Worm (Caenorhabditis elegans) whole organism, L4 larva: ENCODE measurements around the gene ech-9.

Experiments
- T20F7.1 ChIP-seq: fragments of 200-800 bp; sonication (Bioruptor generic); optimal IDR thresholded peaks from 2 replicates; lab custom pipeline; 2018; ENCODE audit warnings: mild to moderate bottlenecking, missing genetic modification characterization, missing compliant biosample characterization
- Y105C5A.15 ChIP-seq: fragments of 200-800 bp; sonication (Bioruptor generic); IDR thresholded peaks from 2 replicates; pipeline ENCODE4 v1.3.6; 2022; ENCODE audit warnings: missing genetic modification characterization, missing compliant biosample characterization
- Y48G9A.11 ChIP-seq: fragments of 200-800 bp; sonication (Bioruptor generic); IDR thresholded peaks from 2 replicates; pipeline ENCODE4 v1.3.6; 2022; ENCODE audit warnings: missing genetic modification reagents, missing genetic modification characterization, missing compliant biosample characterization
- ZK337.2 ChIP-seq: fragments of 200-800 bp; sonication (Bioruptor generic); IDR thresholded peaks from 2 replicates; pipeline ENCODE4 v1.3.6; 2022; ENCODE audit warnings: missing genetic modification reagents, missing genetic modification characterization, missing compliant biosample characterization
- aha-1 ChIP-seq: fragments of 150-350 bp; peaks from one replicate; lab custom pipeline; 2014; ENCODE audit warnings: missing biosample characterization, missing genetic modification characterization
- ama-1 ChIP-seq: fragments of 150-350 bp; optimal IDR thresholded peaks from 2 replicates; lab custom pipeline; 2014; ENCODE audit warnings: inconsistent platforms, mixed read lengths
- arid-1 ChIP-seq: fragments of 200-800 bp; sonication (Bioruptor generic); conservative IDR thresholded peaks from 2 replicates; pipeline ENCODE4 v1.3.6; 2022; ENCODE audit warnings: missing genetic modification reagents, missing genetic modification characterization, missing compliant biosample characterization
- ceh-28 ChIP-seq: fragments of 150-350 bp; optimal IDR thresholded peaks from 2 replicates; lab custom pipeline; 2014; ENCODE audit warnings: missing biosample characterization, missing genetic modification reagents, missing genetic modification characterization
- ceh-32 ChIP-seq: sonication (generic microtip); optimal IDR thresholded peaks from 2 replicates; lab custom pipeline; 2016; ENCODE audit warnings: mild to moderate bottlenecking, missing genetic modification characterization, missing compliant biosample characterization; ENCODE audit not compliant: poor library complexity
- ceh-62 ChIP-seq: sonication (generic microtip); optimal IDR thresholded peaks from 2 replicates; lab custom pipeline; 2017; ENCODE audit warnings: missing biosample characterization, missing genetic modification characterization
- ceh-82 ChIP-seq: sonication (generic microtip); optimal IDR thresholded peaks from 2 replicates; lab custom pipeline; 2017; ENCODE audit warnings: missing biosample characterization, missing genetic modification characterization
- ces-1 ChIP-seq: fragments of 150-350 bp; sonication (generic microtip); optimal IDR thresholded peaks from 4 replicates; lab custom pipeline; 2014; ENCODE audit warnings: missing biosample characterization, missing genetic modification reagents, missing genetic modification characterization
- daf-12 ChIP-seq: fragments of 150-350 bp; optimal IDR thresholded peaks from 2 replicates; lab custom pipeline; 2014; ENCODE audit warnings: missing biosample characterization, missing genetic modification reagents, missing genetic modification characterization
- daf-16 ChIP-seq, 3 experiments: sonication (generic microtip); optimal IDR thresholded peaks; 2 replicates each; lab custom pipeline; 2016 to 2017; ENCODE audit warnings: missing genetic modification characterization in 3 of 3, missing genetic modification reagents in 3 of 3, mild to moderate bottlenecking in 2 of 3, missing compliant biosample characterization in 2 of 3, missing biosample characterization in 1 of 3, moderate library complexity in 1 of 3
- dmd-6 ChIP-seq: fragments of 200-800 bp; sonication (Bioruptor generic); IDR thresholded peaks from 2 replicates; pipeline ENCODE4 v1.3.6; 2022; ENCODE audit warnings: missing genetic modification reagents, missing genetic modification characterization, missing compliant biosample characterization
- dmd-8 ChIP-seq: fragments of 200-800 bp; sonication (Bioruptor generic); IDR thresholded peaks from 2 replicates; pipeline ENCODE4 v1.3.6; 2022; ENCODE audit warnings: missing genetic modification characterization, missing compliant biosample characterization
- dpl-1 ChIP-seq: fragments of 150-350 bp; optimal IDR thresholded peaks from 2 replicates; lab custom pipeline; 2014; ENCODE audit warnings: missing biosample characterization, missing genetic modification reagents, missing genetic modification characterization
- gei-8 ChIP-seq: fragments of 200-800 bp; sonication (Bioruptor generic); optimal IDR thresholded peaks from 2 replicates; lab custom pipeline; 2018; ENCODE audit warnings: mild to moderate bottlenecking, missing genetic modification characterization, missing compliant biosample characterization
- hlh-11 ChIP-seq: fragments of 200-800 bp; sonication (Bioruptor generic); optimal IDR thresholded peaks from 2 replicates; lab custom pipeline; 2018; ENCODE audit warnings: mild to moderate bottlenecking, missing genetic modification characterization, missing compliant biosample characterization
- hlh-30 ChIP-seq: sonication (generic microtip); optimal IDR thresholded peaks from 2 replicates; lab custom pipeline; 2017; ENCODE audit warnings: antibody characterized with exemption, mild to moderate bottlenecking, missing genetic modification characterization, missing compliant biosample characterization; ENCODE audit not compliant: insufficient read depth
- hmg-1.1 ChIP-seq: fragments of 200-800 bp; sonication (Bioruptor generic); IDR thresholded peaks from 2 replicates; pipeline ENCODE4 v1.3.6; 2022; ENCODE audit warnings: missing genetic modification reagents, missing genetic modification characterization, missing compliant biosample characterization
- lin-15B ChIP-seq: fragments of 150-350 bp; sonication (generic microtip); optimal IDR thresholded peaks from 3 replicates; lab custom pipeline; 2014; ENCODE audit warnings: missing biosample characterization, missing genetic modification characterization
- lsy-2 ChIP-seq, 2 experiments: fragments of 150-350 bp in 1 of 2; sonication (generic microtip) in 1 of 2; optimal IDR thresholded peaks; 2 replicates each; lab custom pipeline; 2014 to 2017; ENCODE audit warnings: missing biosample characterization in 2 of 2, missing genetic modification characterization in 2 of 2
- madf-5 ChIP-seq, 2 experiments: fragments of 200-800 bp; sonication (Bioruptor generic); IDR thresholded peaks; 2 replicates each; pipeline ENCODE4 v1.3.6; 2022; ENCODE audit warnings: missing compliant biosample characterization in 2 of 2, missing genetic modification characterization in 2 of 2
- mes-2 ChIP-seq: sonication (generic microtip); optimal IDR thresholded peaks from 2 replicates; lab custom pipeline; 2016; ENCODE audit warnings: missing genotype, mild to moderate bottlenecking, missing genetic modification characterization, missing compliant biosample characterization; ENCODE audit not compliant: poor library complexity, severe bottlenecking
- mxl-3 ChIP-seq: fragments of 200-800 bp; sonication (Bioruptor generic); optimal IDR thresholded peaks from 2 replicates; lab custom pipeline; 2018; ENCODE audit warnings: mild to moderate bottlenecking, missing genetic modification characterization, missing compliant biosample characterization
- nhr-10 ChIP-seq: fragments of 150-350 bp; optimal IDR thresholded peaks from 2 replicates; lab custom pipeline; 2014; ENCODE audit warnings: missing biosample characterization, missing genetic modification characterization
- nhr-102 ChIP-seq: sonication (generic microtip); optimal IDR thresholded peaks from 2 replicates; lab custom pipeline; 2016; ENCODE audit warnings: mild to moderate bottlenecking, missing genetic modification characterization, moderate library complexity, missing compliant biosample characterization
- nhr-11 ChIP-seq: fragments of 150-350 bp; optimal IDR thresholded peaks from 2 replicates; lab custom pipeline; 2014; ENCODE audit warnings: missing biosample characterization, missing genetic modification characterization
- nhr-25 ChIP-seq: sonication (generic microtip); optimal IDR thresholded peaks from 2 replicates; lab custom pipeline; 2017; ENCODE audit warnings: missing genetic modification characterization, mild to moderate bottlenecking, missing compliant biosample characterization, antibody characterized with exemption, moderate library complexity, borderline replicate concordance; ENCODE audit not compliant: insufficient read depth
- nhr-28 ChIP-seq: fragments of 150-350 bp; optimal IDR thresholded peaks from 2 replicates; lab custom pipeline; 2014; ENCODE audit warnings: missing biosample characterization, missing genetic modification characterization
- nhr-48 ChIP-seq: sonication (generic microtip); optimal IDR thresholded peaks from 2 replicates; lab custom pipeline; 2016; ENCODE audit warnings: mild to moderate bottlenecking, missing genetic modification characterization, missing compliant biosample characterization
- nhr-6 ChIP-seq: fragments of 150-350 bp; optimal IDR thresholded peaks from 2 replicates; lab custom pipeline; 2014; ENCODE audit warnings: missing biosample characterization, missing genetic modification characterization
- nhr-76 ChIP-seq: fragments of 150-350 bp; optimal IDR thresholded peaks from 2 replicates; lab custom pipeline; 2014; ENCODE audit warnings: missing biosample characterization, missing genetic modification characterization
- pha-4 ChIP-seq, 2 experiments: fragments of 150-350 bp in 1 of 2; fragments of 200-800 bp in 1 of 2; sonication (Bioruptor generic) in 1 of 2; IDR thresholded peaks in 1 of 2; optimal IDR thresholded peaks in 1 of 2; 2 replicates each; pipeline versions ENCODE4 v1.3.6 to Lab custom; 2014 to 2022; ENCODE audit warnings: missing genetic modification characterization in 2 of 2, missing genetic modification reagents in 2 of 2, missing biosample characterization in 1 of 2, missing compliant biosample characterization in 1 of 2
- php-3 ChIP-seq: fragments of 200-800 bp; sonication (Bioruptor generic); IDR thresholded peaks from 2 replicates; pipeline ENCODE4 v1.3.6; 2022; ENCODE audit warnings: missing genetic modification reagents, missing genetic modification characterization, missing compliant biosample characterization
- rbr-2 ChIP-seq: sonication (generic microtip); optimal IDR thresholded peaks from 2 replicates; lab custom pipeline; 2016; ENCODE audit warnings: missing genotype, missing genetic modification characterization, missing compliant biosample characterization
- snpc-1.2 ChIP-seq: fragments of 200-800 bp; sonication (Bioruptor generic); IDR thresholded peaks from 2 replicates; pipeline ENCODE4 v1.3.6; 2022; ENCODE audit warnings: missing genetic modification reagents, missing genetic modification characterization, missing compliant biosample characterization
- spr-1 ChIP-seq: sonication (generic microtip); optimal IDR thresholded peaks from 2 replicates; lab custom pipeline; 2016; ENCODE audit warnings: mild to moderate bottlenecking, missing genetic modification characterization, missing compliant biosample characterization
- tag-97 ChIP-seq: fragments of 200-800 bp; sonication (Bioruptor generic); IDR thresholded peaks from 2 replicates; pipeline ENCODE4 v1.3.6; 2022; ENCODE audit warnings: missing genetic modification characterization, missing compliant biosample characterization
- unc-62 ChIP-seq, 3 experiments: fragments of 150-350 bp in 1 of 3; sonication (generic microtip); optimal IDR thresholded peaks in 2 of 3; peaks in 1 of 3; 1 replicate in 1 of 3; 2 replicates in 2 of 3; lab custom pipeline; 2014 to 2017; ENCODE audit warnings: missing biosample characterization in 3 of 3, missing genetic modification characterization in 3 of 3, missing genetic modification reagents in 3 of 3, missing genotype in 1 of 3
- zfp-3 ChIP-seq: fragments of 200-800 bp; sonication (Bioruptor generic); conservative IDR thresholded peaks from 2 replicates; pipeline ENCODE4 v1.3.6; 2022; ENCODE audit warnings: missing genetic modification reagents, missing genetic modification characterization, missing compliant biosample characterization
- ztf-7 ChIP-seq: fragments of 150-350 bp; optimal IDR thresholded peaks from 2 replicates; lab custom pipeline; 2014; ENCODE audit warnings: missing biosample characterization, missing genetic modification characterization

Gene ech-9

ce11 chrIV:10223723-10224122, 11.4 kb downstream of the ech-9 start, which contains the start of gene nas-12:
TSS of gene nas-12 (plus strand) at chrIV:10224023.
- TF ChIP-seq ceh-62 (tag; lab: Kevin White, UChicago) = no peak
- TF ChIP-seq hlh-30 (tag; lab: Kevin White, UChicago) = no peak
- TF ChIP-seq gei-8 (GFP tag; lab: Kevin White, UChicago) = no peak
- no peak for TF ChIP-seq nhr-25 (tag; lab: Kevin White, UChicago)
- no peak for TF ChIP-seq T20F7.1 (GFP tag; lab: Kevin White, UChicago)
- TF ChIP-seq spr-1 (tag; lab: Kevin White, UChicago) = no peak
- no peak for TF ChIP-seq lsy-2 (tag; optimal IDR thresholded peaks at IDR 0.05; lab: Kevin White, UChicago)
- TF ChIP-seq pha-4 (GFP tag; IDR thresholded peaks at IDR 0.05; lab: Robert Waterston, UW) = no peak
- TF ChIP-seq pha-4 (tag; optimal IDR thresholded peaks at IDR 0.05; lab: Kevin White, UChicago) = no peak
- no peak for TF ChIP-seq Y48G9A.11 (GFP tag; lab: Robert Waterston, UW)
- TF ChIP-seq ceh-28 = no peak
- no peak for TF ChIP-seq daf-12
- TF ChIP-seq nhr-10 = no peak
- no peak for TF ChIP-seq ztf-7 (tag; lab: Kevin White, UChicago)
- TF ChIP-seq ces-1 (GFP tag; lab: Kevin White, UChicago) = no peak
- TF ChIP-seq tag-97 (GFP tag; lab: Robert Waterston, UW) = no peak
- no peak for TF ChIP-seq lin-15B (tag; lab: Kevin White, UChicago)
- TF ChIP-seq, all 104 proteins: peak for 0

- peak; percentile 58 for TF ChIP-seq hlh-30 (tag; lab: Kevin White, UChicago)
- TF ChIP-seq nhr-6 (tag; lab: Kevin White, UChicago) = peak; percentile 7
- TF ChIP-seq ceh-32 (tag; lab: Kevin White, UChicago) = no peak
- peak; percentile 75 for TF ChIP-seq dpl-1
- no peak for TF ChIP-seq ZK337.2 (GFP tag; lab: Robert Waterston, UW)
- peak; percentile 68 for TF ChIP-seq hmg-1.1 (GFP tag; lab: Robert Waterston, UW)
- peak; percentile 79 to 97 for TF ChIP-seq lsy-2 (tag; optimal IDR thresholded peaks at IDR 0.05; lab: Kevin White, UChicago)
- TF ChIP-seq T20F7.1 (GFP tag; lab: Kevin White, UChicago) = no peak
- no peak for TF ChIP-seq dmd-8
- TF ChIP-seq madf-5 (GFP tag; IDR thresholded peaks at IDR 0.05; lab: Robert Waterston, UW) = no peak
- TF ChIP-seq ama-1 = no peak
- TF ChIP-seq nhr-11 (tag; lab: Kevin White, UChicago) = peak; percentile 36
- no peak for TF ChIP-seq nhr-48 (tag; lab: Kevin White, UChicago)
- TF ChIP-seq nhr-76 (tag; lab: Kevin White, UChicago) = no peak
- TF ChIP-seq zfp-3 (GFP tag; lab: Robert Waterston, UW) = no peak
- TF ChIP-seq ceh-82 (tag; lab: Kevin White, UChicago) = no peak
- 0 out of 2 replicates have a peak, but pooled peaks have one; percentile 38 for TF ChIP-seq arid-1 (GFP tag; lab: Robert Waterston, UW)
- TF ChIP-seq aha-1 (tag; lab: Kevin White, UChicago) = peak; percentile 95
- no peak for TF ChIP-seq snpc-1.2
- TF ChIP-seq gei-8 (GFP tag; lab: Kevin White, UChicago) = no peak
- TF ChIP-seq dmd-6 (GFP tag; lab: Robert Waterston, UW) = peak; percentile 48; the same call in 1 of the 2 replicates
- peak; percentile 57 for TF ChIP-seq nhr-28
- peak in 1 of 2 experiments; percentile 7 for TF ChIP-seq daf-16 (GFP tag; optimal IDR thresholded peaks at IDR 0.05; lab: Kevin White, UChicago)
- TF ChIP-seq daf-16 (tag; optimal IDR thresholded peaks at IDR 0.05; lab: Kevin White, UChicago) = peak; percentile 45
- no peak for TF ChIP-seq nhr-102 (tag; lab: Kevin White, UChicago)
- TF ChIP-seq rbr-2 = peak; percentile 52
- TF ChIP-seq mxl-3 (GFP tag; lab: Kevin White, UChicago) = peak; percentile 88
- TF ChIP-seq nhr-25 (tag; lab: Kevin White, UChicago) = peak; percentile 58
- TF ChIP-seq hlh-11 (tag; lab: Kevin White, UChicago) = peak; percentile 81
- TF ChIP-seq unc-62 (GFP tag; optimal IDR thresholded peaks at IDR 0.05 in 1 of 2; lab: Kevin White, UChicago) = peak in 1 of 2 experiments; percentile 98
- no peak for TF ChIP-seq unc-62 (tag; optimal IDR thresholded peaks at IDR 0.05; lab: Kevin White, UChicago)
- TF ChIP-seq mes-2 (tag; lab: Kevin White, UChicago) = peak; percentile 57
- no peak for TF ChIP-seq Y105C5A.15 (GFP tag; lab: Robert Waterston, UW)
- TF ChIP-seq php-3 = 0 out of 2 replicates have a peak, but pooled peaks have one; percentile 20
These were observed 13.0 kb downstream of the ech-9 start, which contains the start of gene C24F3.2 for ce11 chrIV:10222122-10222589. TSS of gene C24F3.2 (plus strand) at chrIV:10222539.
